Fruit fly (Drosophila melanogaster) whole organism, adult: Measurements from ENCODE around the gene Mpi.

Experiments
- CG33017 ChIP-seq: fragments of 200-800 bp; sonication (Bioruptor generic); optimal IDR thresholded peaks from 2 replicates; lab custom pipeline; 2018; ENCODE audit warnings: missing biosample characterization, mild to moderate bottlenecking, missing genetic modification characterization, moderate library complexity
- Clk ChIP-seq: fragments of 200-800 bp; sonication (Bioruptor generic); optimal IDR thresholded peaks from 2 replicates; lab custom pipeline; 2017; ENCODE audit warnings: missing biosample characterization, missing genetic modification characterization
- Hr96 ChIP-seq: fragments of 200-800 bp; sonication (Bioruptor generic); optimal IDR thresholded peaks from 2 replicates; lab custom pipeline; 2016; ENCODE audit warnings: missing biosample characterization, missing genetic modification characterization
- cic ChIP-seq: fragments of 200-800 bp; sonication (Bioruptor generic); optimal IDR thresholded peaks from 2 replicates; lab custom pipeline; 2017; ENCODE audit warnings: missing biosample characterization, mild to moderate bottlenecking, missing genetic modification characterization, moderate library complexity
- kay ChIP-seq: fragments of 200-800 bp; sonication (Bioruptor generic); peaks from one replicate; lab custom pipeline; 2016; ENCODE audit warnings: missing biosample characterization, missing genetic modification characterization, borderline replicate concordance

dm6 chr3R:9747900-9748663, 11.3 kb upstream of the Mpi start:
- TF ChIP-seq Hr96 (GFP tag; lab: Kevin White, UChicago) (no peak), kay (GFP tag; lab: Kevin White, UChicago) (no peak), cic (GFP tag; lab: Kevin White, UChicago) (no peak), CG33017 (no peak), Clk (GFP tag; lab: Kevin White, UChicago) (no peak)
